Worm (Caenorhabditis elegans): ENCODE measurements around the gene C16D2.3.

The C16D2.3 gene

DNA sequence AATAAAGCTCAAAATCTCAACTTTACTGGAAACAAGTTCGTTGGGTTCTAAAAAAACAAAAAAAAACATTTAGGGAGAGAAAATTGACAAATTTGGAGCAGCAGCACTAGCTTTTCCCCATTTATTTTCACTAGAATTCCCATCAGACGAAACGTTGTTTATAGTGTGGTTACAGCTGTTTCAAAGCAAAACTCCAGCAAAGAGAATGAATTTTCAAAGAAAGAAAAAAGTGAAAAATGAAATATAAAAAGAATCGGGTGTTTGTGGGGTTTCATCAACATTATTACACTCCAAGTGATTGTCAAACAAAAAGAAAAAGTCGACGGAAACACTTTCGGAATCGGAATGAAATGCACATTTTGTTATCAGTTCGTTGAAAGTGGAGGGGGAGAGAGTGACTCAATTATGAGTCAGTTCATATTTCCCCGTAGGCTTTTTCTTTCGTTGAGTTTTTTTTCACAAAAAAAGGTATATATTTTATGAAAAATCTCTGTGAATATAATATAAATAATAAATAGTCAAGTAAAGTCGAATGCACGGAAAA lies 43.6 kb upstream of the C16D2.3 start (continued):
- peak; percentile 54 for TF ChIP-seq hlh-11 (tag; optimal IDR thresholded peaks at IDR 0.05)
- TF ChIP-seq unc-62 (GFP tag; optimal IDR thresholded peaks at IDR 0.05 in 1 of 2), result peak in 1 of 2 experiments; percentile 95
- no peak for TF ChIP-seq unc-62 (tag; optimal IDR thresholded peaks at IDR 0.05)

DNA sequence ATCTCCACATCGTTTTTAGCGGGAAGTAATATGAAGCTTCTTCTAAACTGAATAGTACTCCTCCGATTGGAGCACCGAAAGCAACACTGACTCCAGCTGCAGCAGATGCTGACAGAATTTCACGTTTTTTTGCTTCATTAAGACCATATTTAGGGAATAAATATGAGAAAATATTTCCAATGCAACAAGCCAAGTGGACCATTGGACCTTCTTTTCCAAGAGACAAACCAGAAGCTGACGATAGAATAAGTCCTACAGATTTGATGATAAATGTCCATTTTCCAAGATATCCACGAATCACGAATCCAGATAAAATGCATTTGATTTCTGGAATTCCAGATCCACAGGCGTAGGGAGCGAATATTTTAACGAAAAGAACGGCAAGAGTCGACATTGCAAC lies 40.6 kb upstream of the C16D2.3 start:
- TF ChIP-seq dmd-6 (GFP tag; IDR thresholded peaks at IDR 0.05) (no peak), hlh-11 (tag; optimal IDR thresholded peaks at IDR 0.05) (no peak), ztf-11 (tag; optimal IDR thresholded peaks at IDR 0.05) (no peak), zfp-2 (tag; optimal IDR thresholded peaks at IDR 0.05) (no peak), skn-1 (tag; optimal IDR thresholded peaks at IDR 0.05) (no peak), aha-1 (tag) (peak; percentile 91)

DNA sequence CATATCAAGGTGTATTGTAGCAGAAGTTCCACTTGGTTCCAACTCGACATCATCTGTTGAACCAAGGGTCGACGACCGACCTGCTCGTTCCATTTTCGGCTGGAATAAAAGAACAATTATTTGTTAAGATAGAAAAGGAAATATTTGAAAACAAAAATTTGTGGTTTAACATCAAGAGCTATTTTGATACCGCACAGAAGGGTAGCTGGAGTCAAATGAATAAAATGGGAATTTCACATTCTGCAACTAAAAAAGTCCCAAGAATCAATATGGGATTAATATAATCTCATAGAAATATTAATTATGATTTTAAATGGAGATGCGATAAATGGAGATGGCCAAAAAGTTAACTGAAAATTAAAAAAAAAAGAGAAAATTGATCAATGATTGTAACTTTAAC lies 39.4 kb upstream of the C16D2.3 start, which contains the start of gene clh-5:
TSS of gene clh-5 (minus strand) at position 101 of the 400 bp plus-strand sequence.
- TF ChIP-seq set-16 (GFP tag; IDR thresholded peaks at IDR 0.05) (no peak), dmd-8 (GFP tag; IDR thresholded peaks at IDR 0.05) (no peak), pha-4 (GFP tag; IDR thresholded peaks at IDR 0.05) (no peak), pha-4 (tag; optimal IDR thresholded peaks at IDR 0.05) (no peak), nhr-48 (tag; optimal IDR thresholded peaks at IDR 0.05) (no peak), madf-5 (GFP tag; IDR thresholded peaks at IDR 0.05) (no peak), hlh-11 (tag; optimal IDR thresholded peaks at IDR 0.05) (no peak), zfp-3 (GFP tag; conservative IDR thresholded peaks at IDR 0.05) (no peak)

DNA sequence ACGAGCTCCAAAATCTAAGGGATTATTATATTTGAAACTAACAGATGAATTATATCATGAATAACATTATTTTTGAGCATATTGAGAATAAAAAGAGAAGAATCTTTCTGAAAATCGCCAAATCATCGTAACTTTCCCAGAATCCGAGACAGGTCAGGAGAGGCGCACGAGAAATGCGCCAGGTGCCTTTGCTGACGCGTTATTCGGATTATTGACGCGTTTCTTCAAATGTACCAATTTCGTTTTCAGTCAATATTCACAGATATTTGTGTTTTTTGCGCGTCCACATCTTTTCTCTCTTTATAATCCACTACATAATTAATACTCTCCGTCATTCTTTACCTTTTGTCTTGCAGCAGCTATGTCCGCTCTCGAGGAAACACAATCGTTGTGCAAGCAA lies 38.9 kb upstream of the C16D2.3 start, which contains the start of gene T24H10.1:
TSS of gene T24H10.1 (plus strand) at position 355 of the 400 bp plus-strand sequence.
- no peak for TF ChIP-seq lin-15B (tag; optimal IDR thresholded peaks at IDR 0.05)
- no peak for TF ChIP-seq mdt-29 (GFP tag; IDR thresholded peaks at IDR 0.05)
- TF ChIP-seq cey-2 (tag; optimal IDR thresholded peaks at IDR 0.05; ENCODE audit: borderline replicate concordance, insufficient read depth), result no peak
- TF ChIP-seq mxl-3 (GFP tag; optimal IDR thresholded peaks at IDR 0.05), result peak; percentile 10
- peak; percentile 14 to 82 for TF ChIP-seq lsy-2 (tag; optimal IDR thresholded peaks at IDR 0.05)
- no peak for TF ChIP-seq D1046.2 (GFP tag; IDR thresholded peaks at IDR 0.05)
- peak; percentile 61 for TF ChIP-seq dve-1 (tag; optimal IDR thresholded peaks at IDR 0.05; ENCODE audit: insufficient read depth)
- TF ChIP-seq pha-4 (GFP tag; IDR thresholded peaks at IDR 0.05), result no peak
- TF ChIP-seq pha-4 (tag; optimal IDR thresholded peaks at IDR 0.05), result peak; percentile 15
- TF ChIP-seq skn-1 (tag; optimal IDR thresholded peaks at IDR 0.05), result no peak
- TF ChIP-seq ztf-7 (tag; optimal IDR thresholded peaks at IDR 0.05), result no peak
- TF ChIP-seq nhr-11 (tag; optimal IDR thresholded peaks at IDR 0.05), result peak; percentile 47
- peak; percentile 48 for TF ChIP-seq F37D6.2 (tag; optimal IDR thresholded peaks at IDR 0.05)
- TF ChIP-seq attf-4 (tag; optimal IDR thresholded peaks at IDR 0.05), result no peak
- no peak for TF ChIP-seq lin-29 (GFP tag; IDR thresholded peaks at IDR 0.05)
- TF ChIP-seq mep-1 (tag; optimal IDR thresholded peaks at IDR 0.05), result peak; percentile 77
- no peak for TF ChIP-seq fos-1 (tag; optimal IDR thresholded peaks at IDR 0.05)
- peak; percentile 31 for TF ChIP-seq spr-1 (tag; optimal IDR thresholded peaks at IDR 0.05)
- TF ChIP-seq hif-1 (tag; optimal IDR thresholded peaks at IDR 0.05), result no peak
- TF ChIP-seq daf-8 (GFP tag; IDR thresholded peaks at IDR 0.05), result no peak
- no peak for TF ChIP-seq lim-7 (GFP tag; IDR thresholded peaks at IDR 0.05)
- no peak for TF ChIP-seq ces-1 (GFP tag; optimal IDR thresholded peaks at IDR 0.05)
- no peak for TF ChIP-seq saeg-2 (GFP tag; IDR thresholded peaks at IDR 0.05)
- no peak for TF ChIP-seq daf-16 (GFP tag; optimal IDR thresholded peaks at IDR 0.05)
- peak; percentile 40 for TF ChIP-seq daf-16 (tag; optimal IDR thresholded peaks at IDR 0.05)
- TF ChIP-seq madf-5 (GFP tag; IDR thresholded peaks at IDR 0.05), result no peak
- no peak for TF ChIP-seq dmd-9 (GFP tag; IDR thresholded peaks at IDR 0.05)
- TF ChIP-seq hlh-11 (tag; optimal IDR thresholded peaks at IDR 0.05), result peak; percentile 64
- no peak for TF ChIP-seq nhr-42 (GFP tag; IDR thresholded peaks at IDR 0.05)
- peak; percentile 71 for TF ChIP-seq rbr-2 (tag; optimal IDR thresholded peaks at IDR 0.05)
- peak; percentile 43; the same call in 1 of the 2 replicates for TF ChIP-seq T26A8.4 (GFP tag; IDR thresholded peaks at IDR 0.05)
- no peak for TF ChIP-seq tag-97 (GFP tag; IDR thresholded peaks at IDR 0.05)
- peak; percentile 19 for TF ChIP-seq nhr-77 (tag; optimal IDR thresholded peaks at IDR 0.05)
- TF ChIP-seq ctbp-1 (GFP tag; IDR thresholded peaks at IDR 0.05), result peak; percentile 19; the same call in 1 of the 2 replicates
- peak; percentile 44; the same call in 1 of the 2 replicates for TF ChIP-seq arid-1 (GFP tag; conservative IDR thresholded peaks at IDR 0.05)
- TF ChIP-seq nhr-25 (tag; optimal IDR thresholded peaks at IDR 0.05; ENCODE audit: borderline replicate concordance, insufficient read depth), result peak; percentile 51
